Worm (Caenorhabditis elegans) whole organism, L3 larva: Measurements from ENCODE around the gene ZK402.5.

ENCODE experiments used
- R02D3.7 ChIP-seq: fragments of 150-350 bp; optimal IDR thresholded peaks from 2 replicates; lab custom pipeline; 2014; ENCODE audit warnings: missing biosample characterization, missing genetic modification characterization
- ZK546.5 ChIP-seq: sonication (generic microtip); optimal IDR thresholded peaks from 2 replicates; lab custom pipeline; 2017; ENCODE audit warnings: missing biosample characterization, missing genetic modification characterization
- aly-2 ChIP-seq: fragments of 150-350 bp; optimal IDR thresholded peaks from 2 replicates; lab custom pipeline; 2014; ENCODE audit warnings: missing biosample characterization, missing genetic modification characterization
- ceh-16 ChIP-seq: sonication (generic microtip); optimal IDR thresholded peaks from 2 replicates; lab custom pipeline; 2017; ENCODE audit warnings: missing biosample characterization, missing genetic modification characterization
- ceh-28 ChIP-seq: fragments of 150-350 bp; optimal IDR thresholded peaks from 2 replicates; lab custom pipeline; 2014; ENCODE audit warnings: missing biosample characterization, missing genetic modification reagents, missing genetic modification characterization
- ceh-82 ChIP-seq: fragments of 150-350 bp; optimal IDR thresholded peaks from 2 replicates; lab custom pipeline; 2014; ENCODE audit warnings: missing biosample characterization, missing genetic modification characterization
- ceh-9 ChIP-seq: sonication (generic microtip); optimal IDR thresholded peaks from 2 replicates; lab custom pipeline; 2018; ENCODE audit warnings: missing biosample characterization, missing genetic modification characterization
- egl-27 ChIP-seq: sonication (generic microtip); optimal IDR thresholded peaks from 4 replicates; lab custom pipeline; 2017; ENCODE audit warnings: missing biosample characterization, missing genetic modification reagents, missing genetic modification characterization
- egl-5 ChIP-seq: fragments of 150-350 bp; optimal IDR thresholded peaks from 2 replicates; lab custom pipeline; 2017; ENCODE audit warnings: missing biosample characterization, missing genetic modification reagents, missing genetic modification characterization, inconsistent platforms
- elt-1 ChIP-seq: fragments of 150-350 bp; optimal IDR thresholded peaks from 2 replicates; lab custom pipeline; 2014; ENCODE audit warnings: missing biosample characterization, missing genetic modification characterization
- elt-2 ChIP-seq: sonication (generic microtip); optimal IDR thresholded peaks from 2 replicates; lab custom pipeline; 2016; ENCODE audit warnings: missing genetic modification reagents, mild to moderate bottlenecking, missing genetic modification characterization, missing compliant biosample characterization
- eor-1 ChIP-seq, 2 experiments: fragments of 150-350 bp; optimal IDR thresholded peaks; 2 replicates each; lab custom pipeline; 2014 to 2018; ENCODE audit warnings: missing biosample characterization in 2 of 2, missing genetic modification characterization in 2 of 2
- fkh-10 ChIP-seq: sonication (generic microtip); optimal IDR thresholded peaks from 2 replicates; lab custom pipeline; 2017; ENCODE audit warnings: missing biosample characterization, missing genetic modification reagents, missing genetic modification characterization
- fkh-2 ChIP-seq: fragments of 150-350 bp; optimal IDR thresholded peaks from 2 replicates; lab custom pipeline; 2014; ENCODE audit warnings: missing biosample characterization, missing genetic modification reagents, missing genetic modification characterization
- fos-1 ChIP-seq: fragments of 150-350 bp; optimal IDR thresholded peaks from 2 replicates; lab custom pipeline; 2014; ENCODE audit warnings: missing biosample characterization, missing genetic modification characterization
- hmg-11 ChIP-seq: sonication (generic microtip); optimal IDR thresholded peaks from 2 replicates; lab custom pipeline; 2016; ENCODE audit warnings: missing genetic modification characterization, missing compliant biosample characterization
- jun-1 ChIP-seq: fragments of 150-350 bp; optimal IDR thresholded peaks from 2 replicates; lab custom pipeline; 2014; ENCODE audit warnings: missing biosample characterization, missing genetic modification reagents, missing genetic modification characterization
- lin-15B ChIP-seq: fragments of 150-350 bp; optimal IDR thresholded peaks from 2 replicates; lab custom pipeline; 2014; ENCODE audit warnings: missing biosample characterization, missing genetic modification characterization
- lin-39 ChIP-seq: fragments of 150-350 bp; optimal IDR thresholded peaks from 2 replicates; lab custom pipeline; 2018; ENCODE audit warnings: missing biosample characterization, missing genetic modification reagents, missing genetic modification characterization
- mdl-1 ChIP-seq: fragments of 150-350 bp; optimal IDR thresholded peaks from 2 replicates; lab custom pipeline; 2014; ENCODE audit warnings: missing biosample characterization, missing genetic modification characterization
- nfya-1 ChIP-seq: sonication (generic microtip); optimal IDR thresholded peaks from 2 replicates; lab custom pipeline; 2017; ENCODE audit warnings: missing genetic modification characterization, mild to moderate bottlenecking, missing compliant biosample characterization, antibody characterized with exemption, moderate library complexity; ENCODE audit not compliant: insufficient read depth
- nhr-11 ChIP-seq: fragments of 150-350 bp; optimal IDR thresholded peaks from 2 replicates; lab custom pipeline; 2014; ENCODE audit warnings: missing biosample characterization, missing genetic modification characterization
- nhr-12 ChIP-seq: fragments of 150-350 bp; optimal IDR thresholded peaks from 2 replicates; lab custom pipeline; 2014; ENCODE audit warnings: missing biosample characterization, missing genetic modification characterization
- nhr-23 ChIP-seq: fragments of 150-350 bp; optimal IDR thresholded peaks from 2 replicates; lab custom pipeline; 2014; ENCODE audit warnings: missing biosample characterization, missing genetic modification reagents, missing genetic modification characterization
- nhr-237 ChIP-seq: fragments of 150-350 bp; optimal IDR thresholded peaks from 2 replicates; lab custom pipeline; 2014; ENCODE audit warnings: missing biosample characterization, missing genetic modification characterization
- nhr-25 ChIP-seq: sonication (generic microtip); optimal IDR thresholded peaks from 2 replicates; lab custom pipeline; 2017; ENCODE audit warnings: missing biosample characterization, missing genetic modification characterization
- nhr-28 ChIP-seq: fragments of 150-350 bp; optimal IDR thresholded peaks from 2 replicates; lab custom pipeline; 2014; ENCODE audit warnings: missing biosample characterization, missing genetic modification characterization
- nhr-43 ChIP-seq: sonication (generic microtip); optimal IDR thresholded peaks from 2 replicates; lab custom pipeline; 2016; ENCODE audit warnings: mild to moderate bottlenecking, missing genetic modification characterization, missing compliant biosample characterization; ENCODE audit not compliant: poor library complexity, severe bottlenecking
- nhr-67 ChIP-seq: fragments of 150-350 bp; optimal IDR thresholded peaks from 2 replicates; lab custom pipeline; 2014; ENCODE audit warnings: missing biosample characterization, missing genetic modification characterization
- nhr-76 ChIP-seq: fragments of 150-350 bp; sonication (generic microtip); optimal IDR thresholded peaks from 5 replicates; lab custom pipeline; 2014; ENCODE audit warnings: missing biosample characterization, missing genetic modification characterization
- nhr-77 ChIP-seq: fragments of 150-350 bp; optimal IDR thresholded peaks from 2 replicates; lab custom pipeline; 2014; ENCODE audit warnings: missing biosample characterization, missing genetic modification characterization
- pha-4 ChIP-seq: fragments of 150-350 bp; optimal IDR thresholded peaks from 2 replicates; lab custom pipeline; 2014; ENCODE audit warnings: missing biosample characterization, missing genetic modification reagents, missing genetic modification characterization
- pqm-1 ChIP-seq: fragments of 150-350 bp; optimal IDR thresholded peaks from 2 replicates; lab custom pipeline; 2017; ENCODE audit warnings: missing biosample characterization, missing genetic modification characterization, inconsistent platforms
- skn-1 ChIP-seq: fragments of 150-350 bp; optimal IDR thresholded peaks from 2 replicates; lab custom pipeline; 2014; ENCODE audit warnings: missing biosample characterization, missing genetic modification characterization
- snpc-4 ChIP-seq: fragments of 150-350 bp; optimal IDR thresholded peaks from 2 replicates; lab custom pipeline; 2014; ENCODE audit warnings: missing biosample characterization, missing genetic modification characterization
- tbx-2 ChIP-seq: sonication (generic microtip); optimal IDR thresholded peaks from 2 replicates; lab custom pipeline; 2016; ENCODE audit warnings: mild to moderate bottlenecking, missing genetic modification characterization, missing compliant biosample characterization
- unc-39 ChIP-seq: sonication (generic microtip); optimal IDR thresholded peaks from 4 replicates; lab custom pipeline; 2017; ENCODE audit warnings: missing biosample characterization, missing genetic modification characterization
- unc-62 ChIP-seq: fragments of 150-350 bp; sonication (generic microtip); optimal IDR thresholded peaks from 4 replicates; lab custom pipeline; 2014; ENCODE audit warnings: missing biosample characterization, missing genetic modification reagents, missing genetic modification characterization
- ztf-11 ChIP-seq: fragments of 150-350 bp; optimal IDR thresholded peaks from 2 replicates; lab custom pipeline; 2014; ENCODE audit warnings: missing biosample characterization, missing genetic modification characterization
- ztf-4 ChIP-seq: fragments of 150-350 bp; optimal IDR thresholded peaks from 2 replicates; lab custom pipeline; 2014; ENCODE audit warnings: missing biosample characterization, missing genetic modification characterization

Gene ZK402.5

ce11 chrX:1443556-1444243 is 42.5 kb upstream of the ZK402.5 start:
- TF ChIP-seq ceh-9 (tag; lab: Kevin White, UChicago) (no peak), elt-2 (tag; lab: Kevin White, UChicago) (peak; percentile 34), fkh-2 (tag; lab: Kevin White, UChicago) (no peak), ceh-16 (tag; lab: Kevin White, UChicago) (no peak), nhr-237 (tag; lab: Kevin White, UChicago) (no peak), jun-1 (tag; lab: Kevin White, UChicago) (no peak), ceh-28 (tag; lab: Kevin White, UChicago) (peak; percentile 28), nhr-77 (no peak), lin-39 (tag; lab: Kevin White, UChicago) (no peak), elt-1 (tag; lab: Kevin White, UChicago) (no peak), nhr-23 (tag; lab: Kevin White, UChicago) (peak; percentile 21), pqm-1 (no peak), nhr-67 (tag; lab: Kevin White, UChicago) (no peak), unc-62 (no peak), aly-2 (tag; lab: Kevin White, UChicago) (no peak)

ce11 chrX:1441602-1442183 is 40.5 kb upstream of the ZK402.5 start:
- TF ChIP-seq lin-15B (tag; lab: Kevin White, UChicago): no peak
- TF ChIP-seq nhr-23 (tag; lab: Kevin White, UChicago): no peak
- TF ChIP-seq aly-2 (tag; lab: Kevin White, UChicago): no peak
- no peak for TF ChIP-seq ztf-11 (tag; lab: Kevin White, UChicago)
- TF ChIP-seq nfya-1 (tag; lab: Kevin White, UChicago): no peak
- TF ChIP-seq ZK546.5: no peak
- no peak for TF ChIP-seq R02D3.7 (tag; lab: Kevin White, UChicago)
- TF ChIP-seq jun-1 (tag; lab: Kevin White, UChicago): no peak

- TF ChIP-seq fos-1 (tag; lab: Kevin White, UChicago): no peak
- TF ChIP-seq elt-2 (tag; lab: Kevin White, UChicago): no peak
- TF ChIP-seq skn-1 (tag; lab: Kevin White, UChicago): no peak
- no peak for TF ChIP-seq nhr-11 (tag; lab: Kevin White, UChicago)
Measured at ce11 chrX:1440161-1440560, 39.0 kb upstream of the ZK402.5 start, which contains the start of gene sedl-1. sedl-1 (minus strand) TSS chrX:1440261.

- peak; percentile 16 for TF ChIP-seq fkh-10
- TF ChIP-seq elt-1 (tag; lab: Kevin White, UChicago): no peak
- TF ChIP-seq mdl-1 (tag; lab: Kevin White, UChicago): peak; percentile 7
- peak; percentile 7 for TF ChIP-seq ceh-28 (tag; lab: Kevin White, UChicago)
Measured at ce11 chrX:1438925-1439324, 37.8 kb upstream of the ZK402.5 start.

ce11 chrX:1437097-1437496 is 35.9 kb upstream of the ZK402.5 start:
- TF ChIP-seq nhr-25 (tag; lab: Kevin White, UChicago) (no peak), ceh-9 (tag; lab: Kevin White, UChicago) (no peak), jun-1 (tag; lab: Kevin White, UChicago) (no peak), elt-2 (tag; lab: Kevin White, UChicago) (no peak), egl-5 (no peak), tbx-2 (tag; lab: Kevin White, UChicago) (no peak), hmg-11 (peak; percentile 45), fos-1 (tag; lab: Kevin White, UChicago) (no peak), snpc-4 (tag; lab: Kevin White, UChicago) (peak; percentile 28), ztf-11 (tag; lab: Kevin White, UChicago) (no peak), nhr-28 (tag; lab: Kevin White, UChicago) (no peak), ztf-4 (tag; lab: Kevin White, UChicago) (no peak), nhr-67 (tag; lab: Kevin White, UChicago) (no peak), egl-27 (tag; lab: Kevin White, UChicago) (no peak), nhr-11 (tag; lab: Kevin White, UChicago) (no peak), aly-2 (tag; lab: Kevin White, UChicago) (no peak), unc-39 (tag; lab: Kevin White, UChicago) (no peak), nhr-237 (tag; lab: Kevin White, UChicago) (no peak), eor-1 (tag; optimal IDR thresholded peaks at IDR 0.05; lab: Kevin White, UChicago) (no peak), elt-1 (tag; lab: Kevin White, UChicago) (no peak), nhr-12 (no peak), nhr-76 (tag; lab: Kevin White, UChicago) (no peak), ceh-16 (tag; lab: Kevin White, UChicago) (no peak), fkh-2 (tag; lab: Kevin White, UChicago) (no peak), unc-62 (no peak), pha-4 (tag; lab: Kevin White, UChicago) (no peak), ceh-28 (tag; lab: Kevin White, UChicago) (peak; percentile 20), lin-39 (tag; lab: Kevin White, UChicago) (peak; percentile 19), fkh-10 (no peak), nhr-43 (tag; lab: Kevin White, UChicago) (no peak), ceh-82 (no peak), lin-15B (tag; lab: Kevin White, UChicago) (no peak)
- TF ChIP-seq, all 47 proteins: peak for 4
